Worm (Caenorhabditis elegans): Measurements from ENCODE around the gene H06I04.3.

The H06I04.3 gene

ce11 chrIII:3086471-3086870, 16.1 kb downstream of the H06I04.3 start, which contains the start of gene sft-1:
sft-1 (plus strand) TSS chrIII:3086671.
- TF ChIP-seq Y116A8C.19 (tag; optimal IDR thresholded peaks at IDR 0.05; ENCODE audit: borderline replicate concordance) = no peak
- TF ChIP-seq efl-1 (optimal IDR thresholded peaks at IDR 0.05) = no peak
- peak in 1 of 2 experiments; percentile 51 for TF ChIP-seq efl-1 (GFP tag; optimal IDR thresholded peaks at IDR 0.05 in 1 of 2)

ce11 chrIII:3091572-3091971, 21.2 kb downstream of the H06I04.3 start, which contains the start of gene ccep-135:
ccep-135 (plus strand) TSS chrIII:3091872.
- TF ChIP-seq fkh-8 (tag; optimal IDR thresholded peaks at IDR 0.05) (no peak), snpc-4 (tag; optimal IDR thresholded peaks at IDR 0.05) (no peak), pax-3 (tag; optimal IDR thresholded peaks at IDR 0.05) (no peak), ceh-90 (tag; optimal IDR thresholded peaks at IDR 0.05) (no peak), nhr-12 (tag; optimal IDR thresholded peaks at IDR 0.05) (no peak), nhr-84 (tag; optimal IDR thresholded peaks at IDR 0.05) (no peak), skn-1 (tag; optimal IDR thresholded peaks at IDR 0.05) (no peak)

ce11 chrIII:3094694-3095093, 24.4 kb downstream of the H06I04.3 start:
- TF ChIP-seq nhr-19 (GFP tag; conservative IDR thresholded peaks at IDR 0.05) (no peak), jun-1 (tag; optimal IDR thresholded peaks at IDR 0.05) (no peak), irx-1 (tag; optimal IDR thresholded peaks at IDR 0.05) (no peak), nhr-237 (tag; optimal IDR thresholded peaks at IDR 0.05) (no peak), pqm-1 (tag; optimal IDR thresholded peaks at IDR 0.05) (no peak), lsy-2 (tag; optimal IDR thresholded peaks at IDR 0.05) (no peak), vab-15 (tag; optimal IDR thresholded peaks at IDR 0.05) (no peak), mdl-1 (tag; optimal IDR thresholded peaks at IDR 0.05) (no peak), C04F5.9 (tag; optimal IDR thresholded peaks at IDR 0.05) (no peak), lin-13 (GFP tag; optimal IDR thresholded peaks at IDR 0.05) (no peak), mef-2 (tag; optimal IDR thresholded peaks at IDR 0.05) (no peak)

ce11 chrIII:3096091-3096490, 25.8 kb downstream of the H06I04.3 start:
- no peak for TF ChIP-seq unc-86 (tag; optimal IDR thresholded peaks at IDR 0.05)
- TF ChIP-seq nhr-47 (tag; optimal IDR thresholded peaks at IDR 0.05) = no peak
- TF ChIP-seq efl-1 (optimal IDR thresholded peaks at IDR 0.05) = no peak
- TF ChIP-seq efl-1 (GFP tag; optimal IDR thresholded peaks at IDR 0.05 in 1 of 2) = peak in 1 of 2 experiments; percentile 1
- TF ChIP-seq lin-14 (GFP tag; optimal IDR thresholded peaks at IDR 0.05) = peak; percentile 72
- TF ChIP-seq ceh-82 (tag; optimal IDR thresholded peaks at IDR 0.05) = peak in 1 of 3 experiments; percentile 11
- peak in 1 of 2 experiments; percentile 28 for TF ChIP-seq lsy-2 (tag; optimal IDR thresholded peaks at IDR 0.05)

ce11 chrIII:3099407-3099806, 29.1 kb downstream of the H06I04.3 start:
- TF ChIP-seq C34B4.2 (tag; optimal IDR thresholded peaks at IDR 0.05) = no peak
- no peak for TF ChIP-seq nhr-20 (tag; optimal IDR thresholded peaks at IDR 0.05)
- no peak for TF ChIP-seq elt-2 (tag; optimal IDR thresholded peaks at IDR 0.05)
- no peak for TF ChIP-seq blmp-1 (tag; optimal IDR thresholded peaks at IDR 0.05)
- no peak for TF ChIP-seq snu-23 (GFP tag; optimal IDR thresholded peaks at IDR 0.05)
- TF ChIP-seq fkh-10 (GFP tag; optimal IDR thresholded peaks at IDR 0.05) = no peak
- TF ChIP-seq nhr-77 (tag; optimal IDR thresholded peaks at IDR 0.05) = no peak
- no peak for TF ChIP-seq ztf-11 (tag; optimal IDR thresholded peaks at IDR 0.05)
- TF ChIP-seq nhr-71 (tag; optimal IDR thresholded peaks at IDR 0.05) = no peak
- TF ChIP-seq egl-13 (tag; optimal IDR thresholded peaks at IDR 0.05) = no peak
- TF ChIP-seq lin-15B (tag; optimal IDR thresholded peaks at IDR 0.05) = no peak
- TF ChIP-seq zag-1 (tag; optimal IDR thresholded peaks at IDR 0.05) = no peak
- no peak for TF ChIP-seq unc-62 (GFP tag; optimal IDR thresholded peaks at IDR 0.05)
- TF ChIP-seq nhr-76 (tag; optimal IDR thresholded peaks at IDR 0.05) = no peak
- TF ChIP-seq lin-35 (GFP tag; optimal IDR thresholded peaks at IDR 0.05) = no peak

All from whole organism, L1 larva.